Worm (Caenorhabditis elegans) whole organism, young adult: ENCODE data around the gene R160.14.

Source experiments
- bed-1 ChIP-seq: fragments of 200-800 bp; sonication (Bioruptor generic); IDR thresholded peaks from 2 replicates; pipeline ENCODE4 v1.3.6; 2022; ENCODE audit warnings: missing genetic modification reagents, missing genetic modification characterization, missing compliant biosample characterization
- lin-35 ChIP-seq, 3 experiments: fragments of 150-350 bp in 2 of 3; sonication (generic microtip) in 1 of 3; optimal IDR thresholded peaks; 2 replicates each; lab custom pipeline; 2014 to 2018; ENCODE audit warnings: missing biosample characterization in 3 of 3, missing genetic modification characterization in 3 of 3, missing genetic modification reagents in 3 of 3
- madf-3 ChIP-seq: fragments of 200-800 bp; sonication (Bioruptor generic); IDR thresholded peaks from 2 replicates; pipeline ENCODE4 v1.3.6; 2022; ENCODE audit warnings: missing genetic modification reagents, missing genetic modification characterization, missing compliant biosample characterization
- nhr-120 ChIP-seq: fragments of 200-800 bp; sonication (Bioruptor generic); IDR thresholded peaks from 2 replicates; pipeline ENCODE4 v1.3.6; 2022; ENCODE audit warnings: missing genetic modification characterization, missing compliant biosample characterization
- rec-8 ChIP-seq, 2 experiments: sonication (generic microtip); optimal IDR thresholded peaks; 2 replicates each; lab custom pipeline; 2016; ENCODE audit warnings: mild to moderate bottlenecking in 2 of 2, missing genetic modification characterization in 2 of 2, missing genetic modification reagents in 2 of 2, missing genotype in 2 of 2, missing biosample characterization in 1 of 2, missing compliant biosample characterization in 1 of 2, moderate library complexity in 1 of 2
- snpc-4 ChIP-seq, 5 experiments: fragments of 150-350 bp in 1 of 5; sonication (generic microtip) in 4 of 5; optimal IDR thresholded peaks; 2 replicates each; lab custom pipeline; 2014 to 2018; ENCODE audit warnings: missing genetic modification characterization in 5 of 5, missing biosample characterization in 3 of 5, antibody characterized with exemption in 2 of 5, mild to moderate bottlenecking in 2 of 5, missing compliant biosample characterization in 2 of 5, missing genotype in 2 of 5, moderate library complexity in 2 of 5, missing genetic modification reagents in 1 of 5
- unc-130 ChIP-seq: sonication (generic microtip); optimal IDR thresholded peaks from 2 replicates; lab custom pipeline; 2016; ENCODE audit warnings: missing genetic modification reagents, missing genetic modification characterization, missing compliant biosample characterization
- zfh-2 ChIP-seq: fragments of 200-800 bp; sonication (Bioruptor generic); conservative IDR thresholded peaks from 2 replicates; pipeline ENCODE4 v1.3.6; 2022; ENCODE audit warnings: missing genetic modification reagents, missing genetic modification characterization, missing compliant biosample characterization

ce11 chrX:4415289-4415688 is 43.4 kb upstream of the R160.14 start:
- TF ChIP-seq zfh-2 (GFP tag; lab: Robert Waterston, UW) (no peak), lin-35 (GFP tag; optimal IDR thresholded peaks at IDR 0.05; lab: Kevin White, UChicago) (no peak), snpc-4 (GFP tag; optimal IDR thresholded peaks at IDR 0.05; lab: Kevin White, UChicago) (no peak), snpc-4 (tag; optimal IDR thresholded peaks at IDR 0.05; lab: Kevin White, UChicago) (no peak), bed-1 (GFP tag; lab: Robert Waterston, UW) (no peak), nhr-120 (GFP tag; lab: Robert Waterston, UW) (no peak), rec-8 (tag; optimal IDR thresholded peaks at IDR 0.05; lab: Kevin White, UChicago) (no peak), madf-3 (GFP tag; lab: Robert Waterston, UW) (no peak), unc-130 (GFP tag; lab: Kevin White, UChicago) (no peak)
